Worm (Caenorhabditis elegans) whole organism, mixed stage, embryonic: ENCODE results near the gene T24A6.16.
"Not testable (repeated sequence)": the region's sequence is repeated elsewhere in the genome, so short reads cannot be mapped to it uniquely, and the experiment has no call there.

Experiments
- ces-1 ChIP-seq: fragments of 150-350 bp; optimal IDR thresholded peaks from 2 replicates; lab custom pipeline; 2014; ENCODE audit warnings: missing biosample characterization, missing genetic modification reagents, missing genetic modification characterization
- mab-5 ChIP-seq: fragments of 150-350 bp; optimal IDR thresholded peaks from 2 replicates; lab custom pipeline; 2014; ENCODE audit warnings: missing biosample characterization, missing genetic modification characterization
- nhr-12 ChIP-seq: fragments of 150-350 bp; optimal IDR thresholded peaks from 2 replicates; lab custom pipeline; 2014; ENCODE audit warnings: missing biosample characterization, missing genetic modification characterization
- nhr-2 ChIP-seq: fragments of 150-350 bp; optimal IDR thresholded peaks from 2 replicates; lab custom pipeline; 2014; ENCODE audit warnings: missing biosample characterization, missing genetic modification characterization
- nhr-237 ChIP-seq: fragments of 150-350 bp; optimal IDR thresholded peaks from 2 replicates; lab custom pipeline; 2014; ENCODE audit warnings: missing biosample characterization, missing genetic modification characterization
- unc-62 ChIP-seq: fragments of 150-350 bp; optimal IDR thresholded peaks from 2 replicates; lab custom pipeline; 2014; ENCODE audit warnings: missing biosample characterization, missing genetic modification reagents, missing genetic modification characterization
- ztf-11 ChIP-seq: fragments of 150-350 bp; optimal IDR thresholded peaks from 2 replicates; lab custom pipeline; 2014; ENCODE audit warnings: missing biosample characterization, missing genetic modification characterization

ce11 chrV:3564335-3564734 lies 1.6 kb upstream of the T24A6.16 start, which contains the start of gene T24A6.17:
- TF ChIP-seq ces-1 (GFP tag; lab: Kevin White, UChicago); unc-62 (GFP tag; lab: Kevin White, UChicago); nhr-2; ztf-11 (tag; lab: Kevin White, UChicago); mab-5 (tag; lab: Kevin White, UChicago); nhr-237 (tag; lab: Kevin White, UChicago); nhr-12 (tag; lab: Kevin White, UChicago): not testable (repeated sequence)
